Worm (Caenorhabditis elegans): ENCODE data around the gene Y77E11A.7.

ce11 chrIV:1434554-1435089 is 15.0 kb upstream of the Y77E11A.7 start, which contains the start of gene clp-6:
- TF ChIP-seq ceh-100 (GFP tag; IDR thresholded peaks at IDR 0.05) = no peak
- no peak for TF ChIP-seq ztf-22 (GFP tag; optimal IDR thresholded peaks at IDR 0.05)
- TF ChIP-seq attf-6 (GFP tag; IDR thresholded peaks at IDR 0.05) = no peak
- TF ChIP-seq tbp1 (GFP tag; optimal IDR thresholded peaks at IDR 0.05) = no peak
- no peak for TF ChIP-seq rec-8 (tag; optimal IDR thresholded peaks at IDR 0.05)
- TF ChIP-seq him-1 (tag; optimal IDR thresholded peaks at IDR 0.05) = no peak
- no peak for TF ChIP-seq B0261.1 (tag; optimal IDR thresholded peaks at IDR 0.05)
- no peak for TF ChIP-seq egrh-3 (GFP tag; IDR thresholded peaks at IDR 0.05)
